Fruit fly (Drosophila melanogaster): ENCODE data around the gene brk.

Gene brk

DNA sequence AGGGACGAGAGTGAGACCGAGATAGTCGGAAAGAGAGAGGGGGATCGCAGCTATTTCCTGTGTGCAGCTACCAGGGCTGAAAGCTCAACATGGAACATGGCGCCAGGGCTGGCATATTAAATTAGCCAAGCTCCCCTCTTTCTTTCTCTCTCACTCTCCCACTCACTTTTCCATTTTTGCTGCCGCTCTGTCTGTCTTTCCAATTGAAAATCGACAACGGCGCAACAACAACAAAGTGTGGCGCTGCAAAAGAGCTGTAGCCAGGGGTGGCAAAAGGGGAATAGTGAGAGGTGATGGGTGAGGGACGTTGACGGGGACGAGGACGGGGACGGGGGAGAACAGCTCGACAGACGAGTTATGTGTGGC, 7.4 kb upstream of the brk start (continued):
- TF ChIP-seq CG6276 (GFP tag; optimal IDR thresholded peaks at IDR 0.05) = peak; percentile 11
- peak; percentile 48 for TF ChIP-seq pdm3 (GFP tag; optimal IDR thresholded peaks at IDR 0.05)
- no peak for TF ChIP-seq Smox (GFP tag; optimal IDR thresholded peaks at IDR 0.05)
- TF ChIP-seq cyc (GFP tag; optimal IDR thresholded peaks at IDR 0.05) = peak; percentile 19
- TF ChIP-seq fd59A (GFP tag; optimal IDR thresholded peaks at IDR 0.05) = peak; percentile 59
- TF ChIP-seq CG6808 (GFP tag; optimal IDR thresholded peaks at IDR 0.05) = peak; percentile 29
- peak; percentile 15 for TF ChIP-seq Hr4 (GFP tag; optimal IDR thresholded peaks at IDR 0.05)
- TF ChIP-seq acj6 (GFP tag; optimal IDR thresholded peaks at IDR 0.05) = peak; percentile 51
- TF ChIP-seq CG6163 (GFP tag; IDR thresholded peaks at IDR 0.05) = peak; percentile 63
- TF ChIP-seq CG32006 (GFP tag; optimal IDR thresholded peaks at IDR 0.05) = peak; percentile 39
- TF ChIP-seq vri (GFP tag; optimal IDR thresholded peaks at IDR 0.05) = no peak
- peak; percentile 44; the same call in 1 of the 3 replicates for TF ChIP-seq eg (GFP tag; IDR thresholded peaks at IDR 0.05)
- peak; percentile 47 for TF ChIP-seq esn (GFP tag; optimal IDR thresholded peaks at IDR 0.05)
- no peak for TF ChIP-seq CG6854 (GFP tag; optimal IDR thresholded peaks at IDR 0.05)
- no peak for TF ChIP-seq Eip93F (GFP tag; optimal IDR thresholded peaks at IDR 0.05)
- TF ChIP-seq Lpt (GFP tag; optimal IDR thresholded peaks at IDR 0.05) = no peak

DNA sequence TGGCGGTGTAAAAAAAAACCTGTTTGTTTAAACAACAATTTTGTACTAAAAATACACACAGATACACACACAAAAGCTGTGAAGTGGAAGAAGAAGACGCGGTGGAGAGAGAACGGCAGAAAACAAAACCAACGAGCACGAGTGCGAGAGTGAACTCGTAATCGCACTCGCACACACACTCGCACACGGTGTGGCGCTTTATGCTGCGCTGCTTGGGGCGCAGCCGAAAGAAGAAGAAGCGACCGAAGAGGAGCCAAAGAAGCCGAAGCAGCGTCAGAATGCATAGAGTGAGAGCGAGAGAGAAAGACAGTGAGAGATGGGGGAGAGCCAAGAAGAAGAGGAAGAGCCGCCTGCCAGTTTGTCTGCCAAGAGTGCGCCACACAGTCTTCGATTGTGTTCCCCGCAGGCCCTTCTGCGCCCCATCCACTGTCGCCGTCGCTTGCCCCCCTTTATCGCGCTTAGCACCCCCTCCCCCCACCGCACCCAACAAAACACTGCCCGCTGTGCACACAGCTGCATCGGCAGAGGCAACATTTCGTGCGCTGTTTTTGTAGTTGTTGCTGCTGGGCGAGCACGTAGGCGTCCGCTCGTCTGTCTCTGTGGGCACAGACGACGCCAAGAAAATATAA, 6.9 kb upstream of the brk start:
- TF ChIP-seq svp (GFP tag) = peak; percentile 44
- TF ChIP-seq CG8319 (GFP tag; optimal IDR thresholded peaks at IDR 0.05) = no peak
- peak; percentile 3 for TF ChIP-seq fd59A (GFP tag; optimal IDR thresholded peaks at IDR 0.05)
- TF ChIP-seq salr (GFP tag; optimal IDR thresholded peaks at IDR 0.05) = no peak
- TF ChIP-seq dac (GFP tag; optimal IDR thresholded peaks at IDR 0.05) = no peak
- TF ChIP-seq fkh (GFP tag; optimal IDR thresholded peaks at IDR 0.05) = peak; percentile 44
- no peak for TF ChIP-seq CG9139 (GFP tag; optimal IDR thresholded peaks at IDR 0.05)
- TF ChIP-seq Gug (GFP tag; IDR thresholded peaks at IDR 0.05) = peak; percentile 33
- no peak for TF ChIP-seq Hr38 (GFP tag; optimal IDR thresholded peaks at IDR 0.05)
- peak; percentile 51 for TF ChIP-seq CG6163 (GFP tag; IDR thresholded peaks at IDR 0.05)
- no peak for TF ChIP-seq CG7368 (GFP tag; optimal IDR thresholded peaks at IDR 0.05)
- TF ChIP-seq CG6276 (GFP tag; optimal IDR thresholded peaks at IDR 0.05) = no peak
- TF ChIP-seq Lpt (GFP tag; optimal IDR thresholded peaks at IDR 0.05) = peak; percentile 69
- no peak for TF ChIP-seq CG4318 (GFP tag; optimal IDR thresholded peaks at IDR 0.05)
- no peak for TF ChIP-seq CG16779 (tag; optimal IDR thresholded peaks at IDR 0.05)
- TF ChIP-seq CG34406 (GFP tag; optimal IDR thresholded peaks at IDR 0.05) = no peak
- peak; percentile 15 for TF ChIP-seq vri (GFP tag; optimal IDR thresholded peaks at IDR 0.05)
- no peak; the same call in 1 of the 2 replicates for TF ChIP-seq CG11294 (GFP tag; IDR thresholded peaks at IDR 0.05)
- TF ChIP-seq CG8632 (GFP tag; optimal IDR thresholded peaks at IDR 0.05) = no peak
- TF ChIP-seq Eip93F (GFP tag; optimal IDR thresholded peaks at IDR 0.05) = peak; percentile 46
- no peak for TF ChIP-seq CG3919 (GFP tag; optimal IDR thresholded peaks at IDR 0.05)
- no peak for TF ChIP-seq CG10669 (GFP tag; optimal IDR thresholded peaks at IDR 0.05)
- no peak for TF ChIP-seq Sox14 (GFP tag; optimal IDR thresholded peaks at IDR 0.05)
- TF ChIP-seq topi (GFP tag; optimal IDR thresholded peaks at IDR 0.05) = no peak

DNA sequence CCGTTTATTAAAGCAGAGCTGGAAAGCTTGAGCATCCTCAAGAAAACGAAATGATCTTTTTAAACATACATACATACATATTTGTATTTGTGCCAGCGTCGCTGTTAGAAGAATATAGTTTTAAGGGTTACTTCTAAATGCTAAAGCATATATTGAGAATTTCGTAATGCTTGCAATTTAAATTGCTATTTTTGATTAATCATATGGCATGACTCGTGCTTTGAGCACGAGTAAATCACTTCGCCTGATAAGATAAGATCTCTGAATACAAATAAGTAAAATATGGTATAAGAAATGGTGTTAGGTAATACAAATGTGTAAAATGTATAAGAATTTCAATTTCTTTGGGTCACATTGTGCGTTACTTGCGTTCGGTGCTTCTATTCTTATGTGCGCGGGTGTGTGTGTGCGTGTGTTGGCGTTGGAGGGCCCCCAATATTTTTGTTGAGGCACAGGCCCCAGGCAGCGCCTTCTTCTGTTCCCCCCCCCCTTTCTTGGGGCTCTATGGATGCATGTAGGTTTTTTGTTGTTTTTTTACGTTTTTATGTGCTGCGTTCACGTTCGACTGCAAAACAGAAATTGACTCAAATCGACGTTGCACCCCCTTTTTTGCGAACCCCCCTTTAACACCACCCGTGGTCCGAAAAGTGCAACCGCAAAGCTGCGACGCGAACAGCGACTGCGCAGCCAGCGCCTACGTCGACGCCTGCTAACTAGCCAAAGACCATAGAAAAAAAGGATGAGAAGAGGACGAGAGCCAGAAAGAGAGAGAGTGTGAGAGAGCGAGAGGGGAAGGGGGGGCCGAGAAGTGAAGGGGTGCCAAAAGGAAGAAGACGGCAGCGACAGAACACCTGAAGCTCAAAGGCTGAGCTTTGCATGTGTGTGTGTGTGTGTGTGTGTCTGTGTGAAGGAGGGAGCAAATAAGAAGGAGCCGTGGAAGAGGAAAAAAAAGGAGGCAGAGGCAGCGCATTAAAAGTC, 6.1 kb upstream of the brk start:
- TF ChIP-seq Ets21C (GFP tag; optimal IDR thresholded peaks at IDR 0.05) (peak; percentile 71), CG10631 (GFP tag; optimal IDR thresholded peaks at IDR 0.05) (peak; percentile 75), acj6 (GFP tag; optimal IDR thresholded peaks at IDR 0.05) (peak; percentile 72), Blimp-1 (GFP tag; optimal IDR thresholded peaks at IDR 0.05) (peak; percentile 52), CG1621 (tag; optimal IDR thresholded peaks at IDR 0.05) (peak; percentile 27), esn (GFP tag; optimal IDR thresholded peaks at IDR 0.05) (peak; percentile 89), CG8319 (GFP tag; optimal IDR thresholded peaks at IDR 0.05) (peak; percentile 50), fd59A (GFP tag; optimal IDR thresholded peaks at IDR 0.05) (peak; percentile 89), Ets96B (tag; optimal IDR thresholded peaks at IDR 0.05) (peak; percentile 57), CG31627 (GFP tag; optimal IDR thresholded peaks at IDR 0.05) (peak; percentile 85), CG16779 (tag; optimal IDR thresholded peaks at IDR 0.05) (peak; percentile 53), svp (GFP tag) (peak; percentile 78), pdm3 (GFP tag; optimal IDR thresholded peaks at IDR 0.05) (peak; percentile 84), Sox14 (GFP tag; optimal IDR thresholded peaks at IDR 0.05) (peak; percentile 82), Sox15 (GFP tag; optimal IDR thresholded peaks at IDR 0.05) (peak; percentile 77), achi (GFP tag; optimal IDR thresholded peaks at IDR 0.05) (peak; percentile 74), CG8632 (GFP tag; optimal IDR thresholded peaks at IDR 0.05) (peak; percentile 69), CG3919 (GFP tag; optimal IDR thresholded peaks at IDR 0.05) (peak; percentile 71), CG4318 (GFP tag; optimal IDR thresholded peaks at IDR 0.05) (peak; percentile 79), CG6163 (GFP tag; IDR thresholded peaks at IDR 0.05) (peak; percentile 86), vri (GFP tag; optimal IDR thresholded peaks at IDR 0.05) (peak; percentile 75), Smox (GFP tag; optimal IDR thresholded peaks at IDR 0.05) (peak; percentile 84), CG10669 (GFP tag; optimal IDR thresholded peaks at IDR 0.05) (peak; percentile 73), Eip75B (GFP tag; optimal IDR thresholded peaks at IDR 0.05) (peak; percentile 83)

All from whole organism, prepupa.